Worm (Caenorhabditis elegans): ENCODE measurements around the gene his-69.

DNA sequence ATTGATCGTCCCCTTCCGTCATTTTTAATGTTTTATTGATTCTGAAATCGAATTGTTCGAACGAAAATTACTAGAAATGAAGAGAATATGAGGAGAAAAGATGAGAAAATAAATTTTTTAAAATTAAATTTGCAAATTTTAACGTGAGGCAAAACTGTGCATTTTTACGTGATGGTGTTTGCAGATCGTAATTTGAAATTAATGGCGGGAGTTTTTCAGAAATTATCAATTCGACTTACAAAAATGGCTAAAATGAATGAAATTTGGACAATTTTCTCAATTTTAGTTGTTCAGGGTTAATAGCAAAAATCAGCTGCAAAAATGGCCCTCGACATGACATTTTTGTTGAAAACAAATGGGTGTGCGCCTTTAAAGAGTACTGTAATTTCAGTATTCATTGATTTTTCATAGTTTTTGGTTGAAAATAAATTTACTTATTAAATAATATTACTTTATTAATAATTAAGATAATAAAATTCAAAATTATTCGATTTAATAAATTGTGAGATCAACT lies 39.6 kb upstream of the his-69 start, which contains the start of gene rei-1:
- TF ChIP-seq tbx-2 (tag; optimal IDR thresholded peaks at IDR 0.05), result no peak
- TF ChIP-seq skn-1 (tag; optimal IDR thresholded peaks at IDR 0.05), result no peak
- no peak for TF ChIP-seq nhr-76 (tag; optimal IDR thresholded peaks at IDR 0.05)
- TF ChIP-seq nhr-11 (tag; optimal IDR thresholded peaks at IDR 0.05), result no peak
- no peak for TF ChIP-seq unc-62 (GFP tag; optimal IDR thresholded peaks at IDR 0.05)
- TF ChIP-seq ama-1 (optimal IDR thresholded peaks at IDR 0.05), result no peak
- no peak for TF ChIP-seq rnt-1 (tag; optimal IDR thresholded peaks at IDR 0.05)
- TF ChIP-seq elt-3 (tag; optimal IDR thresholded peaks at IDR 0.05), result no peak
- no peak for TF ChIP-seq ceh-82 (tag; optimal IDR thresholded peaks at IDR 0.05)
- TF ChIP-seq fkh-8 (tag; optimal IDR thresholded peaks at IDR 0.05), result no peak
- TF ChIP-seq nhr-77 (tag; optimal IDR thresholded peaks at IDR 0.05), result no peak
- no peak for TF ChIP-seq snpc-4 (tag; optimal IDR thresholded peaks at IDR 0.05)
